Fruit fly (Drosophila melanogaster) whole organism: ENCODE results near the gene CG4613.

Experiments used
- Dll ChIP-seq: fragments of >200 bp; optimal IDR thresholded peaks from 2 replicates; lab custom pipeline; 2017
- pan ChIP-seq: fragments of >200 bp; optimal IDR thresholded peaks from 2 replicates; lab custom pipeline; 2017
- psq ChIP-seq: fragments of >200 bp; optimal IDR thresholded peaks from 2 replicates; lab custom pipeline; 2017

DNA sequence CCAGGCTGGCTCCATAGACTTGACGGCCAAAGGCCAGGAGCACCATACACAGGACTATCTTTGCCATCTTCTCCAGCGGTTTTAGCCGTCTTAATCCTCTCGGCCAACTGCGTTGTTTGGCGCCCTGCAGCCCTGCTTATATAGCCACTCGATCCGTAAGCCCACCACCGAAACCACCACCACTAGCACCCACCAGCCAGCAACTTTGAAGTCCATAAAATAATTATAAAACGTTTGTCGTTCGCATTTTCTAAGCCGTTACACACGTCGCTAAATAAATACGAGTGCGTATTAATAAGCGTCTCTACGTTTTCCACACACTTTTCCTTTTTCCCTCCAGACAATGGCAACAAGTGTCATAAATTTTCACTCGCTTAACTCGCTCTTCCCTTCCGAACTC is 39.2 kb upstream of the CG4613 start, which contains the start of gene Lk:
- no peak for TF ChIP-seq Dll (lab: Kevin White, UChicago)
- no peak for TF ChIP-seq pan (lab: Kevin White, UChicago)
- no peak for TF ChIP-seq psq (lab: Kevin White, UChicago)
